Worm (Caenorhabditis elegans): ENCODE measurements around the gene lgc-32.

ce11 chrX:714398-714797 lies 42.5 kb downstream of the lgc-32 start, which contains the start of gene irk-2:
- no peak for TF ChIP-seq unc-39 (tag; optimal IDR thresholded peaks at IDR 0.05)
- no peak for TF ChIP-seq ama-1 (optimal IDR thresholded peaks at IDR 0.05)
- no peak for TF ChIP-seq unc-62 (GFP tag; optimal IDR thresholded peaks at IDR 0.05)
